Worm (Caenorhabditis elegans): ENCODE data around the gene F19F10.14.

Gene F19F10.14

ce11 chrV:7570955-7571354 is at the start of gene F19F10.14:
F19F10.14 (minus strand) TSS chrV:7571055.
- TF ChIP-seq lin-32 (GFP tag; optimal IDR thresholded peaks at IDR 0.05) (no peak), ceh-83 (GFP tag; optimal IDR thresholded peaks at IDR 0.05) (no peak), nhr-28 (tag; optimal IDR thresholded peaks at IDR 0.05) (no peak), elt-3 (tag; optimal IDR thresholded peaks at IDR 0.05) (no peak), blmp-1 (tag; optimal IDR thresholded peaks at IDR 0.05) (no peak), sem-2 (GFP tag; optimal IDR thresholded peaks at IDR 0.05) (no peak), unc-39 (tag; optimal IDR thresholded peaks at IDR 0.05) (no peak)

- TF ChIP-seq mab-5 (tag; optimal IDR thresholded peaks at IDR 0.05) (no peak), zip-8 (tag; optimal IDR thresholded peaks at IDR 0.05) (no peak), mls-2 (tag; optimal IDR thresholded peaks at IDR 0.05) (no peak), flh-1 (GFP tag; optimal IDR thresholded peaks at IDR 0.05) (no peak), nhr-2 (tag; optimal IDR thresholded peaks at IDR 0.05) (no peak), nhr-12 (tag; optimal IDR thresholded peaks at IDR 0.05) (no peak), tbx-8 (GFP tag; optimal IDR thresholded peaks at IDR 0.05) (no peak), ceh-43 (GFP tag; optimal IDR thresholded peaks at IDR 0.05) (no peak), ztf-11 (tag; optimal IDR thresholded peaks at IDR 0.05) (no peak), unc-39 (tag; optimal IDR thresholded peaks at IDR 0.05) (no peak), elt-1 (tag; optimal IDR thresholded peaks at IDR 0.05; ENCODE audit: borderline replicate concordance, insufficient read depth) (no peak), unc-120 (tag; optimal IDR thresholded peaks at IDR 0.05; ENCODE audit: poor library complexity, severe bottlenecking) (no peak), unc-62 (GFP tag; optimal IDR thresholded peaks at IDR 0.05) (no peak), drap-1 (GFP tag; optimal IDR thresholded peaks at IDR 0.05) (no peak), hlh-1 (tag; optimal IDR thresholded peaks at IDR 0.05) (no peak), sptf-1 (tag; optimal IDR thresholded peaks at IDR 0.05) (no peak), nhr-28 (tag; optimal IDR thresholded peaks at IDR 0.05) (no peak)
Observed at ce11 chrV:7618114-7618513, 47.3 kb upstream of the F19F10.14 start, which contains the start of gene C50E3.15. C50E3.15 (plus strand) TSS chrV:7618414.

- no peak for TF ChIP-seq unc-62 (GFP tag; optimal IDR thresholded peaks at IDR 0.05)
- no peak for TF ChIP-seq mls-2 (tag; optimal IDR thresholded peaks at IDR 0.05)
- no peak for TF ChIP-seq pha-4 (tag; optimal IDR thresholded peaks at IDR 0.05)
- TF ChIP-seq bed-3 (GFP tag; optimal IDR thresholded peaks at IDR 0.05) = no peak
- TF ChIP-seq lin-13 (tag; optimal IDR thresholded peaks at IDR 0.05) = no peak
- no peak for TF ChIP-seq drap-1 (GFP tag; optimal IDR thresholded peaks at IDR 0.05)
- no peak for TF ChIP-seq nhr-2 (tag; optimal IDR thresholded peaks at IDR 0.05)
- TF ChIP-seq ceh-39 (tag; optimal IDR thresholded peaks at IDR 0.05) = no peak
Observed at ce11 chrV:7612044-7612443, 41.2 kb upstream of the F19F10.14 start, which contains the start of gene clec-215. clec-215 (plus strand) TSS chrV:7612344.

- no peak for TF ChIP-seq nhr-2 (tag; optimal IDR thresholded peaks at IDR 0.05)
- no peak for TF ChIP-seq flh-1 (GFP tag; optimal IDR thresholded peaks at IDR 0.05)
- TF ChIP-seq bed-3 (GFP tag; optimal IDR thresholded peaks at IDR 0.05) = no peak
- no peak for TF ChIP-seq snpc-4 (tag; optimal IDR thresholded peaks at IDR 0.05)
- no peak for TF ChIP-seq unc-120 (tag; optimal IDR thresholded peaks at IDR 0.05; ENCODE audit: poor library complexity, severe bottlenecking)
- no peak for TF ChIP-seq nhr-237 (tag; optimal IDR thresholded peaks at IDR 0.05)
- TF ChIP-seq cnd-1 (tag; optimal IDR thresholded peaks at IDR 0.05) = no peak
- TF ChIP-seq mls-2 (tag; optimal IDR thresholded peaks at IDR 0.05) = no peak
- no peak for TF ChIP-seq elt-3 (tag; optimal IDR thresholded peaks at IDR 0.05)
- TF ChIP-seq nhr-12 (tag; optimal IDR thresholded peaks at IDR 0.05) = no peak
- TF ChIP-seq mab-5 (tag; optimal IDR thresholded peaks at IDR 0.05) = no peak
- no peak for TF ChIP-seq unc-62 (GFP tag; optimal IDR thresholded peaks at IDR 0.05)
- no peak for TF ChIP-seq ztf-11 (tag; optimal IDR thresholded peaks at IDR 0.05)
- TF ChIP-seq hlh-1 (tag; optimal IDR thresholded peaks at IDR 0.05) = no peak
- no peak for TF ChIP-seq nhr-28 (tag; optimal IDR thresholded peaks at IDR 0.05)
- TF ChIP-seq M03D4.4 (tag; optimal IDR thresholded peaks at IDR 0.05) = no peak
Observed at ce11 chrV:7609698-7610420, 39.0 kb upstream of the F19F10.14 start, which contains the start of the genes folt-3 and clec-214. folt-3 (minus strand) TSS chrV:7609748. clec-214 (plus strand) TSS chrV:7610370.

- TF ChIP-seq elt-1 (tag; optimal IDR thresholded peaks at IDR 0.05; ENCODE audit: borderline replicate concordance, insufficient read depth) (no peak), lin-13 (tag; optimal IDR thresholded peaks at IDR 0.05) (no peak), nhr-28 (tag; optimal IDR thresholded peaks at IDR 0.05) (no peak), mab-5 (tag; optimal IDR thresholded peaks at IDR 0.05) (no peak), blmp-1 (tag; optimal IDR thresholded peaks at IDR 0.05) (no peak)
Observed at ce11 chrV:7604858-7605257, 34.0 kb upstream of the F19F10.14 start, which contains the start of gene clec-213. clec-213 (plus strand) TSS chrV:7605158.

Data from whole organism, mixed stage, embryonic.